Fruit fly (Drosophila melanogaster) whole organism, wandering third instar larva: ENCODE data around the gene CG17625.

ENCODE experiments used
- Abd-B ChIP-seq: fragments of >200 bp; optimal IDR thresholded peaks from 2 replicates; lab custom pipeline; 2017; ENCODE audit warnings: missing biosample characterization, missing genetic modification characterization
- CG32264 ChIP-seq: fragments of 200-800 bp; sonication (Bioruptor generic); optimal IDR thresholded peaks from 2 replicates; lab custom pipeline; 2016; ENCODE audit warnings: missing biosample characterization, missing genetic modification characterization
- CG9705 ChIP-seq: fragments of 200-800 bp; sonication (Bioruptor generic); optimal IDR thresholded peaks from 2 replicates; lab custom pipeline; 2018; ENCODE audit warnings: missing biosample characterization, mild to moderate bottlenecking, missing genetic modification characterization
- CrebA ChIP-seq: fragments of 200-800 bp; sonication (Bioruptor generic); optimal IDR thresholded peaks from 2 replicates; lab custom pipeline; 2016; ENCODE audit warnings: missing biosample characterization, mild to moderate bottlenecking, missing genetic modification characterization, borderline replicate concordance
- Dfd ChIP-seq: fragments of >200 bp; optimal IDR thresholded peaks from 2 replicates; lab custom pipeline; 2017; ENCODE audit warnings: missing biosample characterization, missing genetic modification characterization
- Dif ChIP-seq: fragments of 200-275, 200-300 bp; sonication (Bioruptor generic); optimal IDR thresholded peaks from 2 replicates; lab custom pipeline; 2018; ENCODE audit warnings: missing biosample characterization, missing genetic modification characterization; ENCODE audit not compliant: partially characterized antibody
- GATAd ChIP-seq: sonication (Bioruptor generic); optimal IDR thresholded peaks from 2 replicates; lab custom pipeline; 2016; ENCODE audit warnings: missing biosample characterization, missing genetic modification characterization
- HLH106 ChIP-seq: fragments of 200-800 bp; optimal IDR thresholded peaks from 3 replicates; lab custom pipeline; 2019; ENCODE audit warnings: missing biosample characterization, mild to moderate bottlenecking, missing genetic modification characterization, moderate library complexity
- Hnf4 ChIP-seq: fragments of 200-800 bp; sonication (Bioruptor generic); optimal IDR thresholded peaks from 2 replicates; lab custom pipeline; 2016; ENCODE audit warnings: missing biosample characterization, mild to moderate bottlenecking, missing genetic modification characterization
- Hr78 ChIP-seq: fragments of >200 bp; optimal IDR thresholded peaks from 2 replicates; lab custom pipeline; 2017; ENCODE audit warnings: missing biosample characterization, missing genetic modification characterization
- Hr83 ChIP-seq: fragments of 200-300 bp; sonication (Bioruptor generic); optimal IDR thresholded peaks from 2 replicates; lab custom pipeline; 2016; ENCODE audit warnings: missing biosample characterization, mild to moderate bottlenecking, missing genetic modification characterization, moderate library complexity; ENCODE audit not compliant: poor library complexity, severe bottlenecking
- Mio ChIP-seq: sonication (Bioruptor generic); optimal IDR thresholded peaks from 2 replicates; lab custom pipeline; 2016; ENCODE audit warnings: missing biosample characterization, missing genetic modification characterization
- N ChIP-seq: fragments of >200 bp; optimal IDR thresholded peaks from 2 replicates; lab custom pipeline; 2018; ENCODE audit warnings: missing biosample characterization, missing external identifiers, missing genetic modification characterization
- OdsH ChIP-seq: fragments of 200-800 bp; sonication (Bioruptor generic); optimal IDR thresholded peaks from 2 replicates; lab custom pipeline; 2016; ENCODE audit warnings: missing biosample characterization, mild to moderate bottlenecking, missing genetic modification characterization
- Rel ChIP-seq, 2 experiments: fragments of 200-800 bp; sonication (Bioruptor generic) in 1 of 2; optimal IDR thresholded peaks; 2 replicates in 1 of 2; 3 replicates in 1 of 2; lab custom pipeline; 2016 to 2019; ENCODE audit warnings: mild to moderate bottlenecking in 2 of 2, missing biosample characterization in 2 of 2, missing genetic modification characterization in 2 of 2, moderate library complexity in 1 of 2
- Sp1 ChIP-seq: fragments of 200-800 bp; sonication (Bioruptor generic); optimal IDR thresholded peaks from 3 replicates; lab custom pipeline; 2019; ENCODE audit warnings: missing biosample characterization, mild to moderate bottlenecking, missing genetic modification characterization, moderate library complexity
- Vsx2 ChIP-seq: fragments of 200-300, 225-300 bp; sonication (Bioruptor generic); optimal IDR thresholded peaks from 2 replicates; lab custom pipeline; 2018; ENCODE audit warnings: missing biosample characterization, missing genetic modification characterization; ENCODE audit not compliant: partially characterized antibody
- br ChIP-seq: fragments of 200-800 bp; sonication (Bioruptor generic); optimal IDR thresholded peaks from 2 replicates; lab custom pipeline; 2016; ENCODE audit warnings: missing biosample characterization, missing genetic modification characterization
- brk ChIP-seq: fragments of 200-800 bp; sonication (Bioruptor generic); optimal IDR thresholded peaks from 2 replicates; lab custom pipeline; 2016; ENCODE audit warnings: missing biosample characterization, mild to moderate bottlenecking, missing genetic modification characterization
- dsf ChIP-seq: sonication (Bioruptor generic); optimal IDR thresholded peaks from 2 replicates; lab custom pipeline; 2016; ENCODE audit warnings: missing biosample characterization, missing genetic modification characterization, borderline replicate concordance
- ey ChIP-seq: fragments of 200-800 bp; sonication (Bioruptor generic); optimal IDR thresholded peaks from 2 replicates; lab custom pipeline; 2016; ENCODE audit warnings: missing biosample characterization, missing genetic modification characterization
- foxo ChIP-seq, 2 experiments: fragments of 200-800 bp; sonication (Bioruptor generic); optimal IDR thresholded peaks; 2 replicates in 1 of 2; 3 replicates in 1 of 2; lab custom pipeline; 2016 to 2017; ENCODE audit warnings: missing biosample characterization in 2 of 2, missing genetic modification characterization in 2 of 2
- fru ChIP-seq: fragments of 200-800 bp; sonication (Bioruptor generic); optimal IDR thresholded peaks from 3 replicates; lab custom pipeline; 2016; ENCODE audit warnings: missing biosample characterization, mild to moderate bottlenecking, missing genetic modification characterization
- jim ChIP-seq: fragments of 175-275, 200-325 bp; sonication (Bioruptor generic); optimal IDR thresholded peaks from 2 replicates; lab custom pipeline; 2016; ENCODE audit warnings: missing biosample characterization, mild to moderate bottlenecking, missing genetic modification characterization
- lola ChIP-seq: fragments of >200 bp; optimal IDR thresholded peaks from 2 replicates; lab custom pipeline; 2017; ENCODE audit warnings: missing biosample characterization, missing genetic modification characterization
- pan ChIP-seq: fragments of >200 bp; optimal IDR thresholded peaks from 2 replicates; lab custom pipeline; 2017
- psq ChIP-seq: fragments of 200-800 bp; sonication (Bioruptor generic); optimal IDR thresholded peaks from 3 replicates; lab custom pipeline; 2017; ENCODE audit warnings: missing biosample characterization, mild to moderate bottlenecking, missing genetic modification characterization, moderate library complexity
- rgr ChIP-seq: fragments of 200-800 bp; sonication (Bioruptor generic); optimal IDR thresholded peaks from 3 replicates; lab custom pipeline; 2016; ENCODE audit warnings: missing biosample characterization, mild to moderate bottlenecking, missing genetic modification characterization
- sage ChIP-seq: fragments of 200-800 bp; sonication (Bioruptor generic); optimal IDR thresholded peaks from 2 replicates; lab custom pipeline; 2016; ENCODE audit warnings: missing biosample characterization, mild to moderate bottlenecking, missing genetic modification characterization
- usp ChIP-seq: fragments of >200 bp; optimal IDR thresholded peaks from 2 replicates; lab custom pipeline; 2017; ENCODE audit warnings: missing biosample characterization, missing genetic modification characterization
- woc ChIP-seq: sonication (Bioruptor generic); optimal IDR thresholded peaks from 2 replicates; lab custom pipeline; 2016; ENCODE audit warnings: missing biosample characterization, mild to moderate bottlenecking, missing genetic modification characterization

Gene CG17625

dm6 chr3R:22718401-22718800, 31.8 kb downstream of the CG17625 start:
- TF ChIP-seq Rel (GFP tag; optimal IDR thresholded peaks at IDR 0.05; lab: Kevin White, UChicago) (no peak), Rel (tag; optimal IDR thresholded peaks at IDR 0.05; lab: Kevin White, UChicago) (no peak), sage (GFP tag; lab: Kevin White, UChicago) (no peak), lola (GFP tag; lab: Kevin White, UChicago) (no peak), ey (GFP tag; lab: Kevin White, UChicago) (no peak), Dif (GFP tag; lab: Kevin White, UChicago) (no peak), OdsH (no peak), GATAd (GFP tag; lab: Kevin White, UChicago) (no peak), psq (GFP tag; lab: Kevin White, UChicago) (no peak), foxo (GFP tag; optimal IDR thresholded peaks at IDR 0.05; lab: Kevin White, UChicago) (no peak), jim (GFP tag; lab: Kevin White, UChicago) (no peak), Abd-B (GFP tag; lab: Kevin White, UChicago) (no peak), dsf (GFP tag; lab: Kevin White, UChicago) (no peak), CG32264 (GFP tag; lab: Kevin White, UChicago) (no peak), Hnf4 (no peak)

- TF ChIP-seq Mio (GFP tag; lab: Kevin White, UChicago) (no peak), Hr83 (GFP tag; lab: Kevin White, UChicago) (no peak), Sp1 (GFP tag; lab: Kevin White, UChicago) (no peak), woc (no peak), foxo (GFP tag; optimal IDR thresholded peaks at IDR 0.05; lab: Kevin White, UChicago) (no peak), rgr (GFP tag; lab: Kevin White, UChicago) (no peak), fru (GFP tag; lab: Kevin White, UChicago) (no peak), OdsH (no peak), Vsx2 (GFP tag; lab: Kevin White, UChicago) (no peak)
These were observed 32.4 kb downstream of the CG17625 start for dm6 chr3R:22718937-22719606.

dm6 chr3R:22719607-22719949, 32.9 kb downstream of the CG17625 start:
- TF ChIP-seq CrebA (GFP tag; lab: Kevin White, UChicago) (no peak), Abd-B (GFP tag; lab: Kevin White, UChicago) (no peak), N (GFP tag; lab: Kevin White, UChicago) (no peak), jim (GFP tag; lab: Kevin White, UChicago) (no peak), fru (GFP tag; lab: Kevin White, UChicago) (peak; percentile 6)

dm6 chr3R:22720808-22721306, 34.2 kb downstream of the CG17625 start, which contains the start of gene wge:
Gene wge (minus strand): TSS chr3R:22721150.
- TF ChIP-seq jim (GFP tag; lab: Kevin White, UChicago): peak; percentile 80
- no peak for TF ChIP-seq OdsH
- no peak for TF ChIP-seq CrebA (GFP tag; lab: Kevin White, UChicago)
- peak; percentile 12 for TF ChIP-seq HLH106 (tag; lab: Kevin White, UChicago)
- no peak for TF ChIP-seq br
- no peak for TF ChIP-seq rgr (GFP tag; lab: Kevin White, UChicago)
- TF ChIP-seq GATAd (GFP tag; lab: Kevin White, UChicago): no peak
- no peak for TF ChIP-seq usp (GFP tag; lab: Kevin White, UChicago)
- no peak for TF ChIP-seq pan
- no peak for TF ChIP-seq CG9705
- no peak for TF ChIP-seq brk (GFP tag; lab: Kevin White, UChicago)
- TF ChIP-seq Sp1 (GFP tag; lab: Kevin White, UChicago): peak; percentile 59
- TF ChIP-seq Hr78 (GFP tag; lab: Kevin White, UChicago): no peak
- TF ChIP-seq woc: no peak
- no peak for TF ChIP-seq CG32264 (GFP tag; lab: Kevin White, UChicago)
- no peak for TF ChIP-seq Dfd (GFP tag; lab: Kevin White, UChicago)
- no peak for TF ChIP-seq Rel (GFP tag; optimal IDR thresholded peaks at IDR 0.05; lab: Kevin White, UChicago)
- TF ChIP-seq Rel (tag; optimal IDR thresholded peaks at IDR 0.05; lab: Kevin White, UChicago): peak; percentile 33
- TF ChIP-seq Abd-B (GFP tag; lab: Kevin White, UChicago): no peak
- TF ChIP-seq ey (GFP tag; lab: Kevin White, UChicago): no peak
